Worm (Caenorhabditis elegans): Measurements from ENCODE around the gene tag-10.

DNA sequence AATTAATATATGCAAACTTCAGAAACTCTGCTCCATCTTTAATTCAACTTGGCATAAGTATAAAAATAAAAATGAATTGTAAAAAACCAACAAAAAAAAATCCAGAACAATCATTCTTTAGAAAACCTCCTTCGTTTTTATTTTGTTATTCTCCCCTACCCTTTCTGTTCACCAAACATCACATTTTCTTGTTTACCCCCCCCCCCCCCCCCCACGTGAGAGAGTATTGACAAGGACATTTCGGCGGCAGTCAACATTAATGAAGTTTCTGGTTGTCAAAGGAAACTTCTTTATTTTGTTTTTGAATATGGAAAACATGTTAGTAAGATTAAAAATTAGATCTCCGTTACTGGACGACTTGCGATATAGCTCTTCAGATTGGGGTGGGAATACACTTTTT is 17.9 kb upstream of the tag-10 start:
- TF ChIP-seq mbf-1 (tag; optimal IDR thresholded peaks at IDR 0.05): no peak
- TF ChIP-seq elt-1 (tag; optimal IDR thresholded peaks at IDR 0.05): no peak
